Fruit fly (Drosophila melanogaster): ENCODE results near the gene CG43861.

CG43861 gene

DNA sequence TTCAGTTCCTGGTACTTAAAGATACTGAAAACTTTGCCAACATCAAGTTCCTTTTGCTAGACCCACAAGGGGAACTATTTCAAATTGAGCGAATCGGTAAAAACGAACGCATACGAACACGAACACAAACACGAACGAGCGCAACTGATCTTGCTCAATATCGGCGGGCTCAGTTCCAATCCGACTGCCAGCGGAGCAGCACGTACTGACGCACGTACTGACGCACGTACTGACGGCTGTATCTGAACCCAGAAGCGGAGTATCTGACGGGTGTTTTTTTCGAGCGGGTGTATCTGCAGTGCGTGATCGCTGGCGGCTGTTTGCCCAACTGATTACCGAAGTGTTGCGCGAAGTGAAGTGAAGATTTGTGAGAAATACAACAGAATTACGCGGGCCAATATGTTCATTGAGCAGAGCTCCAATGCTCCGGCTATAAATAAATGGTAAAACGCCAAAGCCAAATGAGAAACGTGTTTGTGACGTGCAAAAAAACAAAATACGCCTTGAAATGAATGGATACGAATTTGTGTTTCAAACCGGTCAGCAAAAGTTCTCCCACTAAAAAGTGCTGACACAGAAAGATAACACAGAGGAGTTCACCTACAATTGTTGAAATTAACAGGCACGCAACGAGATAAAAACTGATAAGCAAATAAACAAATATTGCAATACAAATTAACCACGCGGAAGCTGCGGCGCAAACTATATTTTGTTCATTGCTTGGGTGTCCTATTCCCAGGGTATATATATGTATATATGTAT lies 81.8 kb downstream of the CG43861 start (continued):
- TF ChIP-seq CG15073 (GFP tag; optimal IDR thresholded peaks at IDR 0.05) (no peak), crol (GFP tag; IDR thresholded peaks at IDR 0.05) (no peak), CG18476 (GFP tag; optimal IDR thresholded peaks at IDR 0.05) (no peak), CG2199 (GFP tag; IDR thresholded peaks at IDR 0.05) (peak; percentile 92), CG32772 (GFP tag; IDR thresholded peaks at IDR 0.05) (no peak), CG2120 (GFP tag; optimal IDR thresholded peaks at IDR 0.05) (no peak), Antp (GFP tag; optimal IDR thresholded peaks at IDR 0.05) (no peak), CG12659 (GFP tag; optimal IDR thresholded peaks at IDR 0.05) (peak; percentile 31), odd (GFP tag; optimal IDR thresholded peaks at IDR 0.05) (no peak), tna (GFP tag; IDR thresholded peaks at IDR 0.05; ENCODE audit: partially characterized antibody) (peak; percentile 55; the same call in 1 of the 2 replicates), ind (GFP tag; optimal IDR thresholded peaks at IDR 0.05) (no peak), CG15514 (GFP tag; optimal IDR thresholded peaks at IDR 0.05) (peak; percentile 46), Myb (GFP tag; optimal IDR thresholded peaks at IDR 0.05) (no peak), CG6854 (GFP tag; optimal IDR thresholded peaks at IDR 0.05) (peak; percentile 40), CG4707 (GFP tag; optimal IDR thresholded peaks at IDR 0.05) (no peak), al (GFP tag; IDR thresholded peaks at IDR 0.05) (no peak), wor (GFP tag; IDR thresholded peaks at IDR 0.05) (no peak), CG1603 (tag; optimal IDR thresholded peaks at IDR 0.05) (peak; percentile 40), amos (GFP tag; IDR thresholded peaks at IDR 0.05; ENCODE audit: partially characterized antibody) (peak; percentile 64), CG14965 (GFP tag; optimal IDR thresholded peaks at IDR 0.05; ENCODE audit: borderline replicate concordance) (no peak), C15 (GFP tag; IDR thresholded peaks at IDR 0.05) (no peak), CG10274 (GFP tag; optimal IDR thresholded peaks at IDR 0.05) (no peak), CG10979 (tag; optimal IDR thresholded peaks at IDR 0.05) (peak; percentile 11), CG8765 (GFP tag; IDR thresholded peaks at IDR 0.05) (no peak), CG32532 (GFP tag; IDR thresholded peaks at IDR 0.05) (peak; percentile 17; the same call in 1 of the 2 replicates), her (GFP tag; optimal IDR thresholded peaks at IDR 0.05) (peak; percentile 39), fd3F (GFP tag; optimal IDR thresholded peaks at IDR 0.05) (no peak), Gug (GFP tag; IDR thresholded peaks at IDR 0.05) (no peak; the same call in 3 of the 4 replicates), pnt (GFP tag; optimal IDR thresholded peaks at IDR 0.05) (no peak), sc (optimal IDR thresholded peaks at IDR 0.05) (no peak), sc (GFP tag; optimal IDR thresholded peaks at IDR 0.05) (no peak), Neu2 (GFP tag; optimal IDR thresholded peaks at IDR 0.05; ENCODE audit: borderline replicate concordance) (no peak), sens (GFP tag) (peak; percentile 85), CG8359 (GFP tag; optimal IDR thresholded peaks at IDR 0.05; ENCODE audit: borderline replicate concordance) (no peak), run (tag; optimal IDR thresholded peaks at IDR 0.05) (no peak), Nf-YB (GFP tag; optimal IDR thresholded peaks at IDR 0.05) (peak; percentile 11), nom (GFP tag; optimal IDR thresholded peaks at IDR 0.05) (peak; percentile 70), CG9932 (GFP tag; IDR thresholded peaks at IDR 0.05) (0 out of 2 replicates have a peak, but pooled peaks have one; percentile 24), shn (GFP tag; optimal IDR thresholded peaks at IDR 0.05) (no peak), kay (GFP tag; optimal IDR thresholded peaks at IDR 0.05) (no peak), ken (GFP tag; IDR thresholded peaks at IDR 0.05) (no peak), Six4 (GFP tag; optimal IDR thresholded peaks at IDR 0.05) (no peak), ftz-f1 (GFP tag; optimal IDR thresholded peaks at IDR 0.05) (peak; percentile 31), pb (GFP tag; optimal IDR thresholded peaks at IDR 0.05) (peak; percentile 15), ewg (GFP tag; optimal IDR thresholded peaks at IDR 0.05) (no peak), slou (GFP tag; optimal IDR thresholded peaks at IDR 0.05) (no peak), GATAe (GFP tag; conservative IDR thresholded peaks at IDR 0.05) (0 out of 2 replicates have a peak, but pooled peaks have one; percentile 10), trh (GFP tag; optimal IDR thresholded peaks at IDR 0.05) (no peak), CG43689 (GFP tag; IDR thresholded peaks at IDR 0.05) (no peak), Atf3 (GFP tag; optimal IDR thresholded peaks at IDR 0.05) (no peak)

Data from whole organism, embryonic.